Worm (Caenorhabditis elegans): ENCODE measurements around the gene E04F6.4.

DNA sequence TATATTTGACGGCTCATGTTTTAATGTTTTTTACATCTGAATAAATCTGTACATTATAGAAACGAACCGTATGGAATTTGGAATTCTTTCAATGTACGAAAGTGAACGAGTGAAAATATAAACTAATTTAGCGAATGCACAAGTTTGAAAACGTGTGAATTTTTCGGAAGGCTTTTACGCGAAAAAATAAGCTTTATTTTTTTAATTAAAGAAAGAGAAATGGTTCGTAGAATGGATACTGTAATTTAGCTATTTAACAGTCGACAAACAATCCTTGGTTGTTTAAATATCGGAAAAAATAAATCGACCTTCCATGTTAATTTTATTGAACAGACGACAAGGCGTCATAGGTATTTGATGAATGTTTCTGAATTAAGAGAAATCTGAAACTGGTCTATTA is 6.3 kb downstream of the E04F6.4 start, which contains the start of gene acdh-12:
- TF ChIP-seq nhr-67 (tag; optimal IDR thresholded peaks at IDR 0.05), result no peak
- TF ChIP-seq fkh-2 (tag; optimal IDR thresholded peaks at IDR 0.05), result no peak
- TF ChIP-seq mdl-1 (tag; optimal IDR thresholded peaks at IDR 0.05), result no peak
- no peak for TF ChIP-seq pha-4 (tag; optimal IDR thresholded peaks at IDR 0.05)
- no peak for TF ChIP-seq elt-2 (tag; optimal IDR thresholded peaks at IDR 0.05)
- no peak for TF ChIP-seq ztf-4 (tag; optimal IDR thresholded peaks at IDR 0.05)
- no peak for TF ChIP-seq ama-1 (optimal IDR thresholded peaks at IDR 0.05)

All from whole organism, L3 larva.